Fruit fly (Drosophila melanogaster) whole organism: ENCODE results near the gene Dhc64C.

Experiments
- CG8478 ChIP-seq: fragments of >200 bp; optimal IDR thresholded peaks from 2 replicates; lab custom pipeline; 2018; ENCODE audit warnings: inconsistent platforms
- Dll ChIP-seq: fragments of >200 bp; optimal IDR thresholded peaks from 2 replicates; lab custom pipeline; 2017
- EcR ChIP-seq, 2 experiments: fragments of >200 bp; optimal IDR thresholded peaks; 2 replicates each; lab custom pipeline; 2017; ENCODE audit warnings: missing biosample characterization in 2 of 2, missing genetic modification characterization in 2 of 2, missing genetic modification reagents in 2 of 2
- pan ChIP-seq: fragments of >200 bp; optimal IDR thresholded peaks from 2 replicates; lab custom pipeline; 2017
- psq ChIP-seq: fragments of >200 bp; optimal IDR thresholded peaks from 2 replicates; lab custom pipeline; 2017
- usp ChIP-seq: fragments of >200 bp; optimal IDR thresholded peaks from 2 replicates; lab custom pipeline; 2017; ENCODE audit warnings: missing biosample characterization, missing genetic modification characterization, mixed read lengths

The Dhc64C gene

dm6 chr3L:4836353-4836752 is 10.9 kb upstream of the Dhc64C start:
- no peak for TF ChIP-seq Dll (lab: Kevin White, UChicago)
- TF ChIP-seq pan (lab: Kevin White, UChicago), result no peak
- no peak for TF ChIP-seq EcR (GFP tag; optimal IDR thresholded peaks at IDR 0.05; lab: Kevin White, UChicago)
- no peak for TF ChIP-seq CG8478 (lab: Kevin White, UChicago)
- TF ChIP-seq usp (GFP tag; lab: Kevin White, UChicago), result no peak
- no peak for TF ChIP-seq psq (lab: Kevin White, UChicago)

dm6 chr3L:4835005-4835404 is 9.5 kb upstream of the Dhc64C start:
- TF ChIP-seq EcR (GFP tag; optimal IDR thresholded peaks at IDR 0.05; lab: Kevin White, UChicago) (no peak), Dll (lab: Kevin White, UChicago) (no peak), CG8478 (lab: Kevin White, UChicago) (no peak), usp (GFP tag; lab: Kevin White, UChicago) (no peak), pan (lab: Kevin White, UChicago) (no peak), psq (lab: Kevin White, UChicago) (no peak)

- TF ChIP-seq EcR (GFP tag; optimal IDR thresholded peaks at IDR 0.05; lab: Kevin White, UChicago) (no peak), pan (lab: Kevin White, UChicago) (no peak), psq (lab: Kevin White, UChicago) (no peak), usp (GFP tag; lab: Kevin White, UChicago) (no peak), CG8478 (lab: Kevin White, UChicago) (no peak)
Measured at dm6 chr3L:4833491-4833890, 8.0 kb upstream of the Dhc64C start, which contains the start of gene CG13708. Gene CG13708, minus strand, starts transcription at chr3L:4833591.

- TF ChIP-seq Dll (lab: Kevin White, UChicago) (no peak), psq (lab: Kevin White, UChicago) (no peak), EcR (GFP tag; optimal IDR thresholded peaks at IDR 0.05; lab: Kevin White, UChicago) (no peak), pan (lab: Kevin White, UChicago) (no peak), CG8478 (lab: Kevin White, UChicago) (no peak), usp (GFP tag; lab: Kevin White, UChicago) (no peak)
Measured at dm6 chr3L:4824356-4825138, 940 bp downstream of the Dhc64C start.

- TF ChIP-seq CG8478 (lab: Kevin White, UChicago), result no peak
- no peak for TF ChIP-seq psq (lab: Kevin White, UChicago)
- no peak for TF ChIP-seq usp (GFP tag; lab: Kevin White, UChicago)
- TF ChIP-seq pan (lab: Kevin White, UChicago), result no peak
- no peak for TF ChIP-seq EcR (GFP tag; optimal IDR thresholded peaks at IDR 0.05; lab: Kevin White, UChicago)
- TF ChIP-seq Dll (lab: Kevin White, UChicago), result no peak
Measured at dm6 chr3L:4814184-4814583, 11.3 kb downstream of the Dhc64C start.

- TF ChIP-seq CG8478 (lab: Kevin White, UChicago) (no peak), psq (lab: Kevin White, UChicago) (no peak), EcR (GFP tag; optimal IDR thresholded peaks at IDR 0.05; lab: Kevin White, UChicago) (no peak), usp (GFP tag; lab: Kevin White, UChicago) (no peak)
Measured at dm6 chr3L:4807306-4807705, 18.2 kb downstream of the Dhc64C start, which contains the start of gene CG18808. Gene CG18808, minus strand, starts transcription at chr3L:4807406.

dm6 chr3L:4805751-4806150 is 19.7 kb downstream of the Dhc64C start:
- TF ChIP-seq psq (lab: Kevin White, UChicago) (no peak), CG8478 (lab: Kevin White, UChicago) (no peak), Dll (lab: Kevin White, UChicago) (no peak), pan (lab: Kevin White, UChicago) (no peak)

- no peak for TF ChIP-seq usp (GFP tag; lab: Kevin White, UChicago)
- no peak for TF ChIP-seq EcR (GFP tag; optimal IDR thresholded peaks at IDR 0.05; lab: Kevin White, UChicago)
- TF ChIP-seq psq (lab: Kevin White, UChicago), result no peak
- TF ChIP-seq CG8478 (lab: Kevin White, UChicago), result no peak
- no peak for TF ChIP-seq Dll (lab: Kevin White, UChicago)
- TF ChIP-seq pan (lab: Kevin White, UChicago), result no peak
Measured at dm6 chr3L:4805174-4805573, 20.3 kb downstream of the Dhc64C start, which contains the start of gene CG7509. Gene CG7509, minus strand, starts transcription at chr3L:4805274.

dm6 chr3L:4800641-4801040 is 24.8 kb downstream of the Dhc64C start:
- TF ChIP-seq Dll (lab: Kevin White, UChicago), result no peak
- no peak for TF ChIP-seq psq (lab: Kevin White, UChicago)
- no peak for TF ChIP-seq CG8478 (lab: Kevin White, UChicago)
- TF ChIP-seq EcR (GFP tag; optimal IDR thresholded peaks at IDR 0.05; lab: Kevin White, UChicago), result no peak
- no peak for TF ChIP-seq pan (lab: Kevin White, UChicago)
- TF ChIP-seq usp (GFP tag; lab: Kevin White, UChicago), result no peak

dm6 chr3L:4776432-4776831 is 49.1 kb downstream of the Dhc64C start:
- TF ChIP-seq CG8478 (lab: Kevin White, UChicago), result no peak
- no peak for TF ChIP-seq usp (GFP tag; lab: Kevin White, UChicago)
- TF ChIP-seq psq (lab: Kevin White, UChicago), result no peak
- no peak for TF ChIP-seq Dll (lab: Kevin White, UChicago)
- TF ChIP-seq pan (lab: Kevin White, UChicago), result no peak
- TF ChIP-seq EcR (GFP tag; optimal IDR thresholded peaks at IDR 0.05; lab: Kevin White, UChicago), result no peak

dm6 chr3L:4757583-4757982 is 67.9 kb downstream of the Dhc64C start, which contains the start of gene CG13711:
Gene CG13711, plus strand, starts transcription at chr3L:4757883.
- TF ChIP-seq pan (lab: Kevin White, UChicago) (no peak), psq (lab: Kevin White, UChicago) (no peak), usp (GFP tag; lab: Kevin White, UChicago) (no peak), Dll (lab: Kevin White, UChicago) (no peak), CG8478 (lab: Kevin White, UChicago) (no peak), EcR (GFP tag; optimal IDR thresholded peaks at IDR 0.05; lab: Kevin White, UChicago) (no peak)
